Worm (Caenorhabditis elegans) whole organism, L4 larva: ENCODE results near the gene R11G10.3.

Source experiments
- F10B5.3 ChIP-seq: sonication (generic microtip); optimal IDR thresholded peaks from 2 replicates; lab custom pipeline; 2016; ENCODE audit warnings: mild to moderate bottlenecking, missing genetic modification characterization, missing compliant biosample characterization
- F26F4.8 ChIP-seq: fragments of 200-800 bp; sonication (Bioruptor generic); conservative IDR thresholded peaks from 2 replicates; pipeline ENCODE4 v1.3.6; 2022; ENCODE audit warnings: missing genetic modification characterization, missing compliant biosample characterization
- R02D3.7 ChIP-seq: fragments of 150-350 bp; sonication (generic microtip); optimal IDR thresholded peaks from 3 replicates; lab custom pipeline; 2014; ENCODE audit warnings: missing biosample characterization, missing genetic modification characterization
- T26A8.4 ChIP-seq: fragments of 200-800 bp; sonication (Bioruptor generic); IDR thresholded peaks from 2 replicates; pipeline ENCODE4 v1.3.6; 2022; ENCODE audit warnings: missing genetic modification characterization, missing compliant biosample characterization
- Y105C5A.15 ChIP-seq: fragments of 200-800 bp; sonication (Bioruptor generic); IDR thresholded peaks from 2 replicates; pipeline ENCODE4 v1.3.6; 2022; ENCODE audit warnings: missing genetic modification characterization, missing compliant biosample characterization
- Y48G9A.11 ChIP-seq: fragments of 200-800 bp; sonication (Bioruptor generic); IDR thresholded peaks from 2 replicates; pipeline ENCODE4 v1.3.6; 2022; ENCODE audit warnings: missing genetic modification reagents, missing genetic modification characterization, missing compliant biosample characterization
- ZK337.2 ChIP-seq: fragments of 200-800 bp; sonication (Bioruptor generic); IDR thresholded peaks from 2 replicates; pipeline ENCODE4 v1.3.6; 2022; ENCODE audit warnings: missing genetic modification reagents, missing genetic modification characterization, missing compliant biosample characterization
- ZK546.5 ChIP-seq, 2 experiments: sonication (generic microtip); optimal IDR thresholded peaks; 2 replicates each; lab custom pipeline; 2017; ENCODE audit warnings: missing biosample characterization in 2 of 2, missing genetic modification characterization in 2 of 2
- ceh-20 ChIP-seq: fragments of 200-800 bp; sonication (Bioruptor generic); IDR thresholded peaks from 2 replicates; pipeline ENCODE4 v1.3.6; 2022; ENCODE audit warnings: missing genetic modification reagents, missing genetic modification characterization, missing compliant biosample characterization
- ceh-28 ChIP-seq: fragments of 150-350 bp; optimal IDR thresholded peaks from 2 replicates; lab custom pipeline; 2014; ENCODE audit warnings: missing biosample characterization, missing genetic modification reagents, missing genetic modification characterization
- ceh-32 ChIP-seq: sonication (generic microtip); optimal IDR thresholded peaks from 2 replicates; lab custom pipeline; 2016; ENCODE audit warnings: mild to moderate bottlenecking, missing genetic modification characterization, missing compliant biosample characterization; ENCODE audit not compliant: poor library complexity
- ceh-62 ChIP-seq: sonication (generic microtip); optimal IDR thresholded peaks from 2 replicates; lab custom pipeline; 2017; ENCODE audit warnings: missing biosample characterization, missing genetic modification characterization
- ces-1 ChIP-seq: fragments of 150-350 bp; sonication (generic microtip); optimal IDR thresholded peaks from 4 replicates; lab custom pipeline; 2014; ENCODE audit warnings: missing biosample characterization, missing genetic modification reagents, missing genetic modification characterization
- cey-2 ChIP-seq: sonication (generic microtip); optimal IDR thresholded peaks from 3 replicates; lab custom pipeline; 2017; ENCODE audit warnings: missing genetic modification characterization, mild to moderate bottlenecking, missing compliant biosample characterization, antibody characterized with exemption, borderline replicate concordance; ENCODE audit not compliant: insufficient read depth
- daf-12 ChIP-seq: fragments of 150-350 bp; optimal IDR thresholded peaks from 2 replicates; lab custom pipeline; 2014; ENCODE audit warnings: missing biosample characterization, missing genetic modification reagents, missing genetic modification characterization
- daf-19 ChIP-seq: fragments of 200-800 bp; sonication (Bioruptor generic); conservative IDR thresholded peaks from 2 replicates; pipeline ENCODE4 v1.3.6; 2022; ENCODE audit warnings: missing genetic modification characterization, missing compliant biosample characterization
- duxl-1 ChIP-seq: sonication (generic microtip); optimal IDR thresholded peaks from 2 replicates; lab custom pipeline; 2016; ENCODE audit warnings: mild to moderate bottlenecking, missing genetic modification characterization, moderate library complexity, missing compliant biosample characterization; ENCODE audit not compliant: poor library complexity
- dve-1 ChIP-seq: sonication (generic microtip); optimal IDR thresholded peaks from 2 replicates; lab custom pipeline; 2017; ENCODE audit warnings: antibody characterized with exemption, mild to moderate bottlenecking, missing genetic modification characterization, missing compliant biosample characterization; ENCODE audit not compliant: insufficient read depth
- egl-27 ChIP-seq: sonication (generic microtip); optimal IDR thresholded peaks from 3 replicates; lab custom pipeline; 2017; ENCODE audit warnings: missing biosample characterization, missing genetic modification reagents, missing genetic modification characterization
- fkh-10 ChIP-seq: fragments of 150-350 bp; optimal IDR thresholded peaks from 2 replicates; lab custom pipeline; 2014; ENCODE audit warnings: missing biosample characterization, missing genetic modification reagents, missing genetic modification characterization
- gei-8 ChIP-seq: fragments of 200-800 bp; sonication (Bioruptor generic); optimal IDR thresholded peaks from 2 replicates; lab custom pipeline; 2018; ENCODE audit warnings: mild to moderate bottlenecking, missing genetic modification characterization, missing compliant biosample characterization
- hif-1 ChIP-seq, 2 experiments: sonication (generic microtip); optimal IDR thresholded peaks; 2 replicates each; lab custom pipeline; 2016 to 2017; ENCODE audit warnings: missing compliant biosample characterization in 2 of 2, missing genetic modification characterization in 2 of 2, missing genetic modification reagents in 2 of 2, missing genotype in 2 of 2, mild to moderate bottlenecking in 1 of 2
- hlh-11 ChIP-seq: fragments of 200-800 bp; sonication (Bioruptor generic); optimal IDR thresholded peaks from 2 replicates; lab custom pipeline; 2018; ENCODE audit warnings: mild to moderate bottlenecking, missing genetic modification characterization, missing compliant biosample characterization
- lin-15B ChIP-seq: fragments of 150-350 bp; sonication (generic microtip); optimal IDR thresholded peaks from 3 replicates; lab custom pipeline; 2014; ENCODE audit warnings: missing biosample characterization, missing genetic modification characterization
- lin-38 ChIP-seq: fragments of 200-800 bp; sonication (Bioruptor generic); IDR thresholded peaks from 2 replicates; pipeline ENCODE4 v1.3.6; 2022; ENCODE audit warnings: missing genetic modification reagents, missing genetic modification characterization, missing compliant biosample characterization
- lir-3 ChIP-seq: sonication (generic microtip); optimal IDR thresholded peaks from 2 replicates; lab custom pipeline; 2016; ENCODE audit warnings: mild to moderate bottlenecking, missing genetic modification characterization, missing compliant biosample characterization
- mdt-29 ChIP-seq: fragments of 200-800 bp; sonication (Bioruptor generic); IDR thresholded peaks from 2 replicates; pipeline ENCODE4 v1.3.6; 2022; ENCODE audit warnings: missing genetic modification reagents, missing genetic modification characterization, missing compliant biosample characterization
- mep-1 ChIP-seq: fragments of 150-350 bp; sonication (generic microtip); optimal IDR thresholded peaks from 3 replicates; lab custom pipeline; 2014; ENCODE audit warnings: missing biosample characterization, missing genetic modification characterization
- mxl-2 ChIP-seq: fragments of 200-800 bp; sonication (Bioruptor generic); conservative IDR thresholded peaks from 2 replicates; pipeline ENCODE4 v1.3.6; 2022; ENCODE audit warnings: missing genetic modification reagents, missing genetic modification characterization, missing compliant biosample characterization
- mxl-3 ChIP-seq: fragments of 200-800 bp; sonication (Bioruptor generic); optimal IDR thresholded peaks from 2 replicates; lab custom pipeline; 2018; ENCODE audit warnings: mild to moderate bottlenecking, missing genetic modification characterization, missing compliant biosample characterization
- nhr-11 ChIP-seq: fragments of 150-350 bp; optimal IDR thresholded peaks from 2 replicates; lab custom pipeline; 2014; ENCODE audit warnings: missing biosample characterization, missing genetic modification characterization
- nhr-111 ChIP-seq: fragments of 200-800 bp; sonication (Bioruptor generic); optimal IDR thresholded peaks from 2 replicates; lab custom pipeline; 2018; ENCODE audit warnings: mild to moderate bottlenecking, missing genetic modification characterization, missing compliant biosample characterization
- nhr-25 ChIP-seq: sonication (generic microtip); optimal IDR thresholded peaks from 2 replicates; lab custom pipeline; 2017; ENCODE audit warnings: missing genetic modification characterization, mild to moderate bottlenecking, missing compliant biosample characterization, antibody characterized with exemption, moderate library complexity, borderline replicate concordance; ENCODE audit not compliant: insufficient read depth
- nhr-28 ChIP-seq: fragments of 150-350 bp; optimal IDR thresholded peaks from 2 replicates; lab custom pipeline; 2014; ENCODE audit warnings: missing biosample characterization, missing genetic modification characterization
- nhr-42 ChIP-seq: fragments of 200-800 bp; sonication (Bioruptor generic); IDR thresholded peaks from 2 replicates; pipeline ENCODE4 v1.3.6; 2022; ENCODE audit warnings: missing genetic modification characterization, missing compliant biosample characterization
- nhr-6 ChIP-seq: fragments of 150-350 bp; optimal IDR thresholded peaks from 2 replicates; lab custom pipeline; 2014; ENCODE audit warnings: missing biosample characterization, missing genetic modification characterization
- pha-4 ChIP-seq, 2 experiments: fragments of 150-350 bp in 1 of 2; fragments of 200-800 bp in 1 of 2; sonication (Bioruptor generic) in 1 of 2; IDR thresholded peaks in 1 of 2; optimal IDR thresholded peaks in 1 of 2; 2 replicates each; pipeline versions ENCODE4 v1.3.6 to Lab custom; 2014 to 2022; ENCODE audit warnings: missing genetic modification characterization in 2 of 2, missing genetic modification reagents in 2 of 2, missing biosample characterization in 1 of 2, missing compliant biosample characterization in 1 of 2
- php-3 ChIP-seq: fragments of 200-800 bp; sonication (Bioruptor generic); IDR thresholded peaks from 2 replicates; pipeline ENCODE4 v1.3.6; 2022; ENCODE audit warnings: missing genetic modification reagents, missing genetic modification characterization, missing compliant biosample characterization
- skn-1 ChIP-seq: fragments of 150-350 bp; optimal IDR thresholded peaks from 2 replicates; lab custom pipeline; 2014; ENCODE audit warnings: missing biosample characterization, missing genetic modification characterization
- snpc-1.2 ChIP-seq: fragments of 200-800 bp; sonication (Bioruptor generic); IDR thresholded peaks from 2 replicates; pipeline ENCODE4 v1.3.6; 2022; ENCODE audit warnings: missing genetic modification reagents, missing genetic modification characterization, missing compliant biosample characterization
- snpc-4 ChIP-seq: fragments of 150-350 bp; optimal IDR thresholded peaks from 2 replicates; lab custom pipeline; 2014; ENCODE audit warnings: missing biosample characterization, missing genetic modification characterization
- spr-1 ChIP-seq: sonication (generic microtip); optimal IDR thresholded peaks from 2 replicates; lab custom pipeline; 2016; ENCODE audit warnings: mild to moderate bottlenecking, missing genetic modification characterization, missing compliant biosample characterization
- tra-1 ChIP-seq: fragments of 200-800 bp; sonication (Bioruptor generic); IDR thresholded peaks from 2 replicates; pipeline ENCODE4 v1.3.6; 2022; ENCODE audit warnings: missing genetic modification reagents, missing genetic modification characterization, missing compliant biosample characterization
- unc-62 ChIP-seq, 3 experiments: fragments of 150-350 bp in 1 of 3; sonication (generic microtip); optimal IDR thresholded peaks in 2 of 3; peaks in 1 of 3; 1 replicate in 1 of 3; 2 replicates in 2 of 3; lab custom pipeline; 2014 to 2017; ENCODE audit warnings: missing biosample characterization in 3 of 3, missing genetic modification characterization in 3 of 3, missing genetic modification reagents in 3 of 3, missing genotype in 1 of 3
- vab-7 ChIP-seq: fragments of 200-800 bp; sonication (Bioruptor generic); IDR thresholded peaks from 2 replicates; pipeline ENCODE4 v1.3.6; 2022; ENCODE audit warnings: missing genetic modification reagents, missing genetic modification characterization, missing compliant biosample characterization
- zfp-2 ChIP-seq: sonication (generic microtip); optimal IDR thresholded peaks from 2 replicates; lab custom pipeline; 2016; ENCODE audit warnings: mild to moderate bottlenecking, missing genetic modification characterization, missing compliant biosample characterization
- zip-11 ChIP-seq: fragments of 200-800 bp; sonication (Bioruptor generic); IDR thresholded peaks from 2 replicates; pipeline ENCODE4 v1.3.6; 2022; ENCODE audit warnings: missing genetic modification characterization, missing compliant biosample characterization

Gene R11G10.3

ce11 chrV:13565781-13566180, 42.5 kb downstream of the R11G10.3 start, which contains the start of gene slrp-1:
Gene slrp-1 (plus strand): TSS chrV:13565863.
- TF ChIP-seq Y48G9A.11 (0 out of 2 replicates have a peak, but pooled peaks have one; percentile 58), ces-1 (no peak)

ce11 chrV:13566967-13567366, 43.7 kb downstream of the R11G10.3 start:
- TF ChIP-seq skn-1 (tag; lab: Kevin White, UChicago), result no peak
- no peak for TF ChIP-seq ZK546.5 (tag; optimal IDR thresholded peaks at IDR 0.05; lab: Kevin White, UChicago)
- no peak for TF ChIP-seq Y105C5A.15 (GFP tag; lab: Robert Waterston, UW)
- TF ChIP-seq nhr-11 (tag; lab: Kevin White, UChicago), result no peak
- TF ChIP-seq zip-11, result no peak
- no peak for TF ChIP-seq cey-2 (tag; lab: Kevin White, UChicago)
- TF ChIP-seq mep-1, result no peak
- no peak for TF ChIP-seq R02D3.7 (tag; lab: Kevin White, UChicago)
- no peak for TF ChIP-seq duxl-1 (tag; lab: Kevin White, UChicago)
- TF ChIP-seq T26A8.4, result peak; percentile 74; the same call in 1 of the 2 replicates
- no peak for TF ChIP-seq nhr-111 (GFP tag; lab: Kevin White, UChicago)
- peak in 1 of 2 experiments; percentile 22 for TF ChIP-seq unc-62 (GFP tag; optimal IDR thresholded peaks at IDR 0.05 in 1 of 2; lab: Kevin White, UChicago)
- TF ChIP-seq unc-62 (tag; optimal IDR thresholded peaks at IDR 0.05; lab: Kevin White, UChicago), result no peak
- no peak for TF ChIP-seq ceh-28 (tag; lab: Kevin White, UChicago)
- TF ChIP-seq tra-1 (GFP tag; lab: Robert Waterston, UW), result peak; percentile 46; the same call in 1 of the 2 replicates
- no peak for TF ChIP-seq snpc-4 (tag; lab: Kevin White, UChicago)
- TF ChIP-seq ceh-20 (GFP tag; lab: Robert Waterston, UW), result no peak
- peak; percentile 32; the same call in 1 of the 2 replicates for TF ChIP-seq mdt-29
- no peak for TF ChIP-seq F10B5.3
- TF ChIP-seq php-3, result 0 out of 2 replicates have a peak, but pooled peaks have one; percentile 32
- TF ChIP-seq nhr-28, result no peak
- TF ChIP-seq spr-1 (tag; lab: Kevin White, UChicago), result no peak
- TF ChIP-seq lin-38, result peak; percentile 69
- no peak for TF ChIP-seq mxl-3
- peak; percentile 23; the same call in 1 of the 2 replicates for TF ChIP-seq nhr-42 (GFP tag; lab: Robert Waterston, UW)
- TF ChIP-seq zfp-2 (tag; lab: Kevin White, UChicago), result no peak
- TF ChIP-seq mxl-2, result 0 out of 2 replicates have a peak, but pooled peaks have one; percentile 21
- no peak for TF ChIP-seq ceh-62 (tag; lab: Kevin White, UChicago)
- TF ChIP-seq hlh-11 (tag; lab: Kevin White, UChicago), result peak; percentile 30
- TF ChIP-seq hif-1 (tag; optimal IDR thresholded peaks at IDR 0.05; lab: Kevin White, UChicago), result no peak
- TF ChIP-seq gei-8, result no peak
- no peak for TF ChIP-seq egl-27 (tag; lab: Kevin White, UChicago)
- no peak for TF ChIP-seq ZK337.2
- TF ChIP-seq F26F4.8 (GFP tag; lab: Robert Waterston, UW), result no peak; the same call in 1 of the 2 replicates
- no peak for TF ChIP-seq nhr-6 (tag; lab: Kevin White, UChicago)
- no peak for TF ChIP-seq lin-15B
- TF ChIP-seq ceh-32 (tag; lab: Kevin White, UChicago), result no peak
- TF ChIP-seq pha-4 (GFP tag; IDR thresholded peaks at IDR 0.05; lab: Robert Waterston, UW), result no peak
- TF ChIP-seq pha-4 (tag; optimal IDR thresholded peaks at IDR 0.05; lab: Kevin White, UChicago), result no peak
- TF ChIP-seq fkh-10 (GFP tag; lab: Kevin White, UChicago), result no peak
- TF ChIP-seq snpc-1.2 (GFP tag; lab: Robert Waterston, UW), result no peak
- no peak for TF ChIP-seq nhr-25 (tag; lab: Kevin White, UChicago)
- no peak for TF ChIP-seq lir-3 (tag; lab: Kevin White, UChicago)
- TF ChIP-seq daf-12, result no peak
- TF ChIP-seq vab-7 (GFP tag; lab: Robert Waterston, UW), result no peak
- peak; percentile 36 for TF ChIP-seq dve-1 (tag; lab: Kevin White, UChicago)
- no peak for TF ChIP-seq daf-19 (GFP tag; lab: Robert Waterston, UW)
